Worm (Caenorhabditis elegans) whole organism, L1 larva: ENCODE measurements around the gene sups-1.

ENCODE experiments used
- C34B4.2 ChIP-seq: sonication (generic microtip); optimal IDR thresholded peaks from 2 replicates; lab custom pipeline; 2017; ENCODE audit warnings: mild to moderate bottlenecking, missing genetic modification characterization, missing compliant biosample characterization
- aha-1 ChIP-seq: fragments of 150-350 bp; optimal IDR thresholded peaks from 2 replicates; lab custom pipeline; 2014; ENCODE audit warnings: missing biosample characterization, missing genetic modification characterization
- ces-1 ChIP-seq: fragments of 150-350 bp; optimal IDR thresholded peaks from 2 replicates; lab custom pipeline; 2014; ENCODE audit warnings: missing biosample characterization, missing genetic modification reagents, missing genetic modification characterization
- hpl-2 ChIP-seq: fragments of 150-350 bp; optimal IDR thresholded peaks from 2 replicates; lab custom pipeline; 2014; ENCODE audit warnings: missing biosample characterization, missing genetic modification reagents, missing genetic modification characterization
- jun-1 ChIP-seq: fragments of 150-350 bp; optimal IDR thresholded peaks from 2 replicates; lab custom pipeline; 2014; ENCODE audit warnings: missing biosample characterization, missing genetic modification reagents, missing genetic modification characterization
- lir-3 ChIP-seq: sonication (generic microtip); optimal IDR thresholded peaks from 2 replicates; lab custom pipeline; 2016; ENCODE audit warnings: mild to moderate bottlenecking, missing genetic modification characterization, moderate library complexity, missing compliant biosample characterization; ENCODE audit not compliant: poor library complexity
- nhr-90 ChIP-seq: sonication (generic microtip); optimal IDR thresholded peaks from 2 replicates; lab custom pipeline; 2016; ENCODE audit warnings: mild to moderate bottlenecking, missing genetic modification characterization, missing compliant biosample characterization; ENCODE audit not compliant: poor library complexity

DNA sequence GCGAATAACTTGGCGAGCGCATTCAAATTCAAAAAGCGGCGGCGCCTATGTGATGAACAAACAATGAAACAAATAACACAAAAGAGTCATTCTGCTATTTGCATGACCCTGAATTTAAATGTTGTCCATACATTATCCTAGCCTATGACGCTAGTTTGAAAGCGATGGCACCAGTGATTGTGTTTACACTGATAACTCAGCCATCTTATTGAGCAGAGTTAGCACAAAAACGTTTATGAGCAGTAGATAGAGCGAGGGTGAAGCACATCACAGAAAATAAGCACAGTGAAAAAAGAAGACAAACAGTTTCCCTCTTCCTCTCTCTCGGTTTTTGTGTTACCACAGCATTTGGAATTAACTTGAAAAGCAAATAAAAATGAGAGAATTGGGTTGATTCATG is 39.3 kb downstream of the sups-1 start:
- no peak for TF ChIP-seq lir-3 (tag; lab: Kevin White, UChicago)
- TF ChIP-seq nhr-90 (tag; lab: Kevin White, UChicago), result no peak
- no peak for TF ChIP-seq jun-1
- no peak for TF ChIP-seq hpl-2
- no peak for TF ChIP-seq C34B4.2
- no peak for TF ChIP-seq ces-1 (GFP tag; lab: Kevin White, UChicago)
- TF ChIP-seq aha-1 (tag; lab: Kevin White, UChicago), result no peak
